Worm (Caenorhabditis elegans): Measurements from ENCODE around the gene nrde-2.

DNA sequence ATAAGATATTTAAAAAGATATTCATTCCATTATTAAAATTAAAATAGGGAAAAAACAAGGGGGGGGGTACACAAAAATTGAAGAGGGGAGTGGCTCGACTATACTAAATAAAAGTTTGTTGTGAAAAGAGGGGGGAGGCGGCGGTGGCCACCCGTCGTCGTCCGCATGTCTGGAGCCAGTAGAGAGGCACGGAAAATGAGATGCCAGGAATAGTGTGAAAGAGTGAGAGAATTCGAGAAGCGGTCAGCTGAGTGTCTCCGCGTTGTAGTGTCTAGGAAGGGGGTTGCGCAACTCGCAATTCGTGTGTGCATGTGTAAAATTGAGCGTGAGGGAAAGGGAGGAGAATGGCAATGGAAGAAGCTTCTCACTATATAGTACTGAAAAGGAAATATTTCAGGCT lies 45.2 kb downstream of the nrde-2 start:
- TF ChIP-seq C34B4.2 (tag; optimal IDR thresholded peaks at IDR 0.05) = no peak
- no peak for TF ChIP-seq zag-1 (tag; optimal IDR thresholded peaks at IDR 0.05)
- TF ChIP-seq egl-27 (tag; optimal IDR thresholded peaks at IDR 0.05) = no peak
